Worm (Caenorhabditis elegans) whole organism, late embryonic: Measurements from ENCODE around the gene C26D10.7.

Experiments
- K02D7.2 ChIP-seq: sonication (generic microtip); optimal IDR thresholded peaks from 2 replicates; lab custom pipeline; 2017; ENCODE audit warnings: mild to moderate bottlenecking, missing genetic modification characterization, missing compliant biosample characterization
- ama-1 ChIP-seq: fragments of 150-350 bp; optimal IDR thresholded peaks from 2 replicates; lab custom pipeline; 2014
- ceh-45 ChIP-seq: fragments of 200-800 bp; sonication (Bioruptor generic); IDR thresholded peaks from 2 replicates; pipeline ENCODE4 v1.3.6; 2022; ENCODE audit warnings: missing genetic modification reagents, missing genetic modification characterization, missing compliant biosample characterization
- ceh-6 ChIP-seq: fragments of 200-800 bp; sonication (Bioruptor generic); optimal IDR thresholded peaks from 2 replicates; lab custom pipeline; 2018; ENCODE audit warnings: mild to moderate bottlenecking, missing genetic modification characterization, missing compliant biosample characterization
- ceh-9 ChIP-seq: sonication (generic microtip); optimal IDR thresholded peaks from 2 replicates; lab custom pipeline; 2016; ENCODE audit warnings: mild to moderate bottlenecking, missing genetic modification characterization, inconsistent platforms, missing compliant biosample characterization
- dmd-4 ChIP-seq: sonication (generic microtip); optimal IDR thresholded peaks from 2 replicates; lab custom pipeline; 2016; ENCODE audit warnings: borderline replicate concordance, missing genetic modification characterization, missing compliant biosample characterization
- ets-4 ChIP-seq: sonication (generic microtip); optimal IDR thresholded peaks from 2 replicates; lab custom pipeline; 2016; ENCODE audit warnings: missing genetic modification characterization, missing compliant biosample characterization
- fax-1 ChIP-seq: sonication (generic microtip); optimal IDR thresholded peaks from 2 replicates; lab custom pipeline; 2016; ENCODE audit warnings: missing genotype, missing genetic modification characterization, missing compliant biosample characterization
- lim-6 ChIP-seq: sonication (generic microtip); optimal IDR thresholded peaks from 2 replicates; lab custom pipeline; 2016; ENCODE audit warnings: missing genetic modification characterization, missing compliant biosample characterization
- pax-1 ChIP-seq: fragments of 150-350 bp; optimal IDR thresholded peaks from 2 replicates; lab custom pipeline; 2014; ENCODE audit warnings: missing biosample characterization, missing genetic modification characterization
- pha-4 ChIP-seq: fragments of 150-350 bp; optimal IDR thresholded peaks from 2 replicates; lab custom pipeline; 2018; ENCODE audit warnings: missing biosample characterization, missing genetic modification reagents, missing genetic modification characterization
- rnt-1 ChIP-seq: sonication (generic microtip); optimal IDR thresholded peaks from 2 replicates; lab custom pipeline; 2016; ENCODE audit warnings: missing genetic modification characterization, missing compliant biosample characterization
- unc-55 ChIP-seq: sonication (generic microtip); optimal IDR thresholded peaks from 2 replicates; lab custom pipeline; 2017; ENCODE audit warnings: missing biosample characterization, missing genetic modification reagents, missing genetic modification characterization

ce11 chrII:8370194-8370593, 36.5 kb downstream of the C26D10.7 start:
- TF ChIP-seq ets-4 (tag; lab: Kevin White, UChicago): no peak
- no peak for TF ChIP-seq ceh-9
- TF ChIP-seq unc-55: no peak
- no peak for TF ChIP-seq fax-1 (tag; lab: Kevin White, UChicago)
- no peak for TF ChIP-seq ama-1 (lab: Kevin White, UChicago)
- no peak for TF ChIP-seq lim-6 (tag; lab: Kevin White, UChicago)
- no peak for TF ChIP-seq pax-1 (tag; lab: Kevin White, UChicago)
- no peak for TF ChIP-seq rnt-1 (tag; lab: Kevin White, UChicago)
- no peak for TF ChIP-seq ceh-6
- TF ChIP-seq pha-4: no peak
- TF ChIP-seq dmd-4 (tag; lab: Kevin White, UChicago): no peak
- TF ChIP-seq K02D7.2 (tag; lab: Kevin White, UChicago): no peak
- no peak for TF ChIP-seq ceh-45 (GFP tag; lab: Robert Waterston, UW)
